Worm (Caenorhabditis elegans): Measurements from ENCODE around the gene chil-11.

DNA sequence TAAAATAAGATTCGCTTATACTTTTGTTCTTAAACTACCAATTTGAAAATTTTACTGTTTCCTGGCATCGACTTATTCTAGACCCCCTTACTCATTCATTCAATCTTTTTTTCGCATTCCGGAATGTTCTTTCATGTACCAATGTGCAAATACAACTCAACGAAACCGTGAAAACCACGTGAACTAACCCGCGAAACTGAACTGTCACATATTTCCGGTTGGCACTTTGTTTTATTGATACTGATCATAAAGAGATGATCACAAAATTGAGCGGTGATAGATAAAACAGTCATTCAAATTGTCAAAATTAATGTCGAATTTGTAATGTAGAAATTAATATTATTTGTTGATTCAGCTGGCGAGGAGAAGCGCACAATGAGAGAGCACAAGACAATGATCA is 14.8 kb downstream of the chil-11 start:
- no peak for TF ChIP-seq nhr-28 (tag; optimal IDR thresholded peaks at IDR 0.05)
- TF ChIP-seq nhr-237 (tag; optimal IDR thresholded peaks at IDR 0.05) = no peak
- no peak for TF ChIP-seq drap-1 (GFP tag; optimal IDR thresholded peaks at IDR 0.05)
- TF ChIP-seq ztf-11 (tag; optimal IDR thresholded peaks at IDR 0.05) = no peak
- TF ChIP-seq sem-2 (GFP tag; optimal IDR thresholded peaks at IDR 0.05) = no peak
- no peak for TF ChIP-seq ces-1 (GFP tag; optimal IDR thresholded peaks at IDR 0.05)
- no peak for TF ChIP-seq nhr-76 (tag; optimal IDR thresholded peaks at IDR 0.05)
- no peak for TF ChIP-seq unc-62 (GFP tag; optimal IDR thresholded peaks at IDR 0.05)
- TF ChIP-seq lsy-2 (tag; optimal IDR thresholded peaks at IDR 0.05) = no peak
